Worm (Caenorhabditis elegans): ENCODE results near the gene R166.2.

The R166.2 gene

DNA sequence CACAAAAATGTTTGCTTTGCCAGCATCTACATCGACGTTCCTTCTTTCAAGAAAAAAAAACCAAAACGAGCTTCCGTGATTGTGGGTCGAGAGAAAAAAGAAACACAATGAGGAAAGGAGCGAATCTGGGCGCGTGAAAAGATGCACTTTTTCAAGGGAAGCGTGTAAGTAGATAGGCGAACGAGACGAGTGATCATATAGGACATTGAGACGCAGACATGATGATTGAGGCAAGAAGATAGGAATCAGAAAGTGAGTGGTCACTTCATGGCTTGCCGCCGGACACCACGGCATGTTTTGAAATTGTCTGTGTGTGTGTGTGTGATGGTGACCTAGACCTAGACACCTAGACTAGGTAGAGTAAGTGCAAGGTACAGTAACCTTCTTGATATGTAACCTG is 35.9 kb downstream of the R166.2 start (continued):
- 0 out of 2 replicates have a peak, but pooled peaks have one; percentile 37 for TF ChIP-seq dmd-8 (GFP tag; IDR thresholded peaks at IDR 0.05)
- TF ChIP-seq saeg-2 (GFP tag; IDR thresholded peaks at IDR 0.05): no peak
- TF ChIP-seq F10B5.3 (tag; optimal IDR thresholded peaks at IDR 0.05): no peak
- peak; percentile 92 for TF ChIP-seq aha-1 (tag)
- no peak for TF ChIP-seq egl-43 (GFP tag; IDR thresholded peaks at IDR 0.05)
- TF ChIP-seq ceh-28 (tag; optimal IDR thresholded peaks at IDR 0.05): no peak
- TF ChIP-seq lin-15B (tag; optimal IDR thresholded peaks at IDR 0.05): no peak
- no peak for TF ChIP-seq pqm-1 (tag; optimal IDR thresholded peaks at IDR 0.05)
- no peak for TF ChIP-seq daf-8 (GFP tag; IDR thresholded peaks at IDR 0.05)

DNA sequence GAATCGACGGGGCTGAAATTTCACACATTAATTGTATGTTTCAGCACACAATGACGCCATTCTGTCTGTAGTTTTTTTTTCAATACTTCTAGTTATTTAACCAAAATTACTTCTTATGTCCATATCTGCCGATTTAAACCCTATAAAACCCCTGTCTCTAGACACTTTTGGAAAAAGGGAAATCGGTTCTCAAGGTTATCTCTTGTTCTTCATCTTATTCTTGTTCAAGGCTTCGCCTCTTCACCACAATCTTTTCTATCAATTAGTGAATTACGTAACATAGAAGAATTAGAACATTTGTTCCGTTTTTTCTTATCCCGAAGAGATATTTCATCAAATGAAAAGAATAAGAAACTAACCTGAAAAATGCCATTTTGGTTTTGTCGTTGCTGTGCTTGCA is 36.8 kb downstream of the R166.2 start:
- no peak for TF ChIP-seq lin-13 (GFP tag; optimal IDR thresholded peaks at IDR 0.05)
- no peak for TF ChIP-seq F37D6.2 (tag; optimal IDR thresholded peaks at IDR 0.05)
- TF ChIP-seq ceh-32 (tag; optimal IDR thresholded peaks at IDR 0.05; ENCODE audit: poor library complexity): no peak
- TF ChIP-seq nhr-28 (tag; optimal IDR thresholded peaks at IDR 0.05): peak; percentile 19
- TF ChIP-seq lsy-2 (tag; optimal IDR thresholded peaks at IDR 0.05): no peak
- no peak for TF ChIP-seq aly-2 (tag; optimal IDR thresholded peaks at IDR 0.05)
- no peak for TF ChIP-seq Y105C5A.15 (GFP tag; IDR thresholded peaks at IDR 0.05)
- TF ChIP-seq snpc-1.2 (GFP tag; IDR thresholded peaks at IDR 0.05): no peak
- no peak for TF ChIP-seq skn-1 (tag; optimal IDR thresholded peaks at IDR 0.05)
- TF ChIP-seq hif-1 (tag; optimal IDR thresholded peaks at IDR 0.05): no peak
- TF ChIP-seq zip-11 (GFP tag; IDR thresholded peaks at IDR 0.05): no peak
- no peak for TF ChIP-seq nhr-11 (tag; optimal IDR thresholded peaks at IDR 0.05)
- TF ChIP-seq ztf-11 (tag; optimal IDR thresholded peaks at IDR 0.05): no peak
- TF ChIP-seq gei-8 (GFP tag; optimal IDR thresholded peaks at IDR 0.05): no peak
- TF ChIP-seq lir-3 (tag; optimal IDR thresholded peaks at IDR 0.05): no peak
- no peak for TF ChIP-seq zip-2 (tag; optimal IDR thresholded peaks at IDR 0.05)
- TF ChIP-seq lin-15B (tag; optimal IDR thresholded peaks at IDR 0.05): no peak
- peak; percentile 8 for TF ChIP-seq duxl-1 (tag; optimal IDR thresholded peaks at IDR 0.05; ENCODE audit: poor library complexity)
- TF ChIP-seq ceh-62 (tag; optimal IDR thresholded peaks at IDR 0.05): no peak
- TF ChIP-seq mep-1 (tag; optimal IDR thresholded peaks at IDR 0.05): peak; percentile 5
- no peak for TF ChIP-seq hlh-11 (tag; optimal IDR thresholded peaks at IDR 0.05)
- TF ChIP-seq ctbp-1 (GFP tag; IDR thresholded peaks at IDR 0.05): no peak
- no peak for TF ChIP-seq tra-1 (GFP tag; IDR thresholded peaks at IDR 0.05)
- TF ChIP-seq unc-62 (GFP tag; optimal IDR thresholded peaks at IDR 0.05 in 1 of 2): peak in 1 of 2 experiments; percentile 54
- no peak for TF ChIP-seq unc-62 (tag; optimal IDR thresholded peaks at IDR 0.05)
- no peak for TF ChIP-seq nhr-25 (tag; optimal IDR thresholded peaks at IDR 0.05; ENCODE audit: borderline replicate concordance, insufficient read depth)
- no peak for TF ChIP-seq lim-7 (GFP tag; IDR thresholded peaks at IDR 0.05)
- TF ChIP-seq lin-38 (GFP tag; IDR thresholded peaks at IDR 0.05): no peak
- TF ChIP-seq Y48G9A.11 (GFP tag; IDR thresholded peaks at IDR 0.05): no peak
- no peak for TF ChIP-seq ama-1 (optimal IDR thresholded peaks at IDR 0.05)
- TF ChIP-seq spr-1 (tag; optimal IDR thresholded peaks at IDR 0.05): no peak
- no peak for TF ChIP-seq lin-29 (GFP tag; IDR thresholded peaks at IDR 0.05)
- TF ChIP-seq R02D3.7 (tag; optimal IDR thresholded peaks at IDR 0.05): no peak
- TF ChIP-seq nhr-237 (tag; optimal IDR thresholded peaks at IDR 0.05): no peak
- no peak for TF ChIP-seq ceh-82 (tag; optimal IDR thresholded peaks at IDR 0.05)
- TF ChIP-seq hmg-1.1 (GFP tag; IDR thresholded peaks at IDR 0.05): no peak
